Worm (Caenorhabditis elegans) whole organism, L2 larva: ENCODE results near the gene cki-1.
A peak's percentile ranks its signal among the peaks of the same experiment; 100 is the strongest.

Experiments
- C34F6.9 ChIP-seq: fragments of 150-350 bp; optimal IDR thresholded peaks from 2 replicates; lab custom pipeline; 2014; ENCODE audit warnings: missing biosample characterization, missing genetic modification characterization
- Y55F3AM.14 ChIP-seq: fragments of 200-800 bp; sonication (Bioruptor generic); optimal IDR thresholded peaks from 2 replicates; lab custom pipeline; 2018; ENCODE audit warnings: mild to moderate bottlenecking, missing genetic modification characterization, missing compliant biosample characterization
- ZK546.5 ChIP-seq: sonication (generic microtip); optimal IDR thresholded peaks from 2 replicates; lab custom pipeline; 2017; ENCODE audit warnings: missing biosample characterization, missing genetic modification characterization
- alr-1 ChIP-seq: fragments of 150-350 bp; optimal IDR thresholded peaks from 2 replicates; lab custom pipeline; 2014; ENCODE audit warnings: missing biosample characterization, missing genetic modification characterization
- aly-2 ChIP-seq: fragments of 150-350 bp; optimal IDR thresholded peaks from 2 replicates; lab custom pipeline; 2014; ENCODE audit warnings: missing biosample characterization, missing genetic modification characterization
- ama-1 ChIP-seq: fragments of 150-350 bp; optimal IDR thresholded peaks from 2 replicates; lab custom pipeline; 2018; ENCODE audit warnings: inconsistent platforms
- ceh-82 ChIP-seq: fragments of 150-350 bp; optimal IDR thresholded peaks from 2 replicates; lab custom pipeline; 2014; ENCODE audit warnings: missing biosample characterization, missing genetic modification characterization
- crh-2 ChIP-seq: sonication (generic microtip); optimal IDR thresholded peaks from 2 replicates; lab custom pipeline; 2017; ENCODE audit warnings: missing biosample characterization, missing genetic modification characterization
- dmd-4 ChIP-seq: sonication (generic microtip); optimal IDR thresholded peaks from 2 replicates; lab custom pipeline; 2017; ENCODE audit warnings: missing biosample characterization, missing genetic modification characterization
- egl-27 ChIP-seq: sonication (generic microtip); optimal IDR thresholded peaks from 3 replicates; lab custom pipeline; 2017; ENCODE audit warnings: missing biosample characterization, missing genetic modification reagents, missing genetic modification characterization
- elt-1 ChIP-seq: fragments of 150-350 bp; optimal IDR thresholded peaks from 2 replicates; lab custom pipeline; 2014; ENCODE audit warnings: missing biosample characterization, missing genetic modification characterization
- fos-1 ChIP-seq: fragments of 150-350 bp; optimal IDR thresholded peaks from 2 replicates; lab custom pipeline; 2014; ENCODE audit warnings: missing biosample characterization, missing genetic modification characterization
- gmeb-1 ChIP-seq: fragments of 150-350 bp; optimal IDR thresholded peaks from 2 replicates; lab custom pipeline; 2014; ENCODE audit warnings: missing biosample characterization, missing genetic modification characterization
- lin-11 ChIP-seq: fragments of 150-350 bp; sonication (generic microtip); optimal IDR thresholded peaks from 2 replicates; lab custom pipeline; 2014; ENCODE audit warnings: missing biosample characterization, missing genetic modification characterization, inconsistent platforms, mixed read lengths
- lin-13 ChIP-seq: fragments of 150-350 bp; optimal IDR thresholded peaks from 2 replicates; lab custom pipeline; 2014; ENCODE audit warnings: missing biosample characterization, missing genetic modification reagents, missing genetic modification characterization
- lsy-2 ChIP-seq, 2 experiments: fragments of 150-350 bp in 1 of 2; sonication (generic microtip) in 1 of 2; optimal IDR thresholded peaks; 2 replicates each; lab custom pipeline; 2014 to 2017; ENCODE audit warnings: missing biosample characterization in 2 of 2, missing genetic modification characterization in 2 of 2
- mab-5 ChIP-seq: fragments of 150-350 bp; optimal IDR thresholded peaks from 2 replicates; lab custom pipeline; 2014; ENCODE audit warnings: missing biosample characterization, missing genetic modification characterization
- mbf-1 ChIP-seq: sonication (generic microtip); optimal IDR thresholded peaks from 2 replicates; lab custom pipeline; 2017; ENCODE audit warnings: missing biosample characterization, missing genetic modification characterization
- mdl-1 ChIP-seq, 2 experiments: fragments of 150-350 bp in 1 of 2; sonication (generic microtip) in 1 of 2; optimal IDR thresholded peaks; 2 replicates each; lab custom pipeline; 2017; ENCODE audit warnings: missing biosample characterization in 2 of 2, missing genetic modification characterization in 2 of 2
- nhr-10 ChIP-seq: sonication (generic microtip); optimal IDR thresholded peaks from 2 replicates; lab custom pipeline; 2017; ENCODE audit warnings: missing biosample characterization, missing genetic modification characterization
- nhr-11 ChIP-seq: fragments of 150-350 bp; optimal IDR thresholded peaks from 2 replicates; lab custom pipeline; 2014; ENCODE audit warnings: missing biosample characterization, missing genetic modification characterization
- nhr-12 ChIP-seq: fragments of 150-350 bp; optimal IDR thresholded peaks from 2 replicates; lab custom pipeline; 2014; ENCODE audit warnings: missing biosample characterization, missing genetic modification characterization
- nhr-129 ChIP-seq: fragments of 150-350 bp; optimal IDR thresholded peaks from 2 replicates; lab custom pipeline; 2014; ENCODE audit warnings: missing biosample characterization, missing genetic modification characterization
- nhr-21 ChIP-seq: fragments of 150-350 bp; optimal IDR thresholded peaks from 2 replicates; lab custom pipeline; 2014; ENCODE audit warnings: missing biosample characterization, missing genetic modification characterization
- nhr-23 ChIP-seq: fragments of 150-350 bp; optimal IDR thresholded peaks from 2 replicates; lab custom pipeline; 2014; ENCODE audit warnings: missing biosample characterization, missing genetic modification reagents, missing genetic modification characterization
- nhr-25 ChIP-seq: fragments of 150-350 bp; sonication (generic microtip); optimal IDR thresholded peaks from 3 replicates; lab custom pipeline; 2014; ENCODE audit warnings: missing biosample characterization, missing genetic modification characterization
- nhr-6 ChIP-seq: fragments of 150-350 bp; optimal IDR thresholded peaks from 2 replicates; lab custom pipeline; 2014; ENCODE audit warnings: missing biosample characterization, missing genetic modification characterization
- nhr-77 ChIP-seq: fragments of 150-350 bp; optimal IDR thresholded peaks from 2 replicates; lab custom pipeline; 2014; ENCODE audit warnings: missing biosample characterization, missing genetic modification characterization
- peb-1 ChIP-seq: fragments of 150-350 bp; optimal IDR thresholded peaks from 2 replicates; lab custom pipeline; 2014; ENCODE audit warnings: missing biosample characterization, missing genetic modification characterization
- sem-4 ChIP-seq: fragments of 150-350 bp; optimal IDR thresholded peaks from 2 replicates; lab custom pipeline; 2014; ENCODE audit warnings: missing biosample characterization, missing genetic modification reagents, missing genetic modification characterization
- skn-1 ChIP-seq: sonication (generic microtip); optimal IDR thresholded peaks from 2 replicates; lab custom pipeline; 2017; ENCODE audit warnings: missing biosample characterization, missing genetic modification characterization
- sma-3 ChIP-seq: sonication (generic microtip); optimal IDR thresholded peaks from 2 replicates; lab custom pipeline; 2016; ENCODE audit warnings: missing genetic modification reagents, missing genetic modification characterization, missing compliant biosample characterization
- sma-9 ChIP-seq, 2 experiments: fragments of 150-350 bp in 1 of 2; sonication (generic microtip) in 1 of 2; optimal IDR thresholded peaks; 2 replicates each; lab custom pipeline; 2014 to 2016; ENCODE audit warnings: missing genetic modification characterization in 2 of 2, mild to moderate bottlenecking in 1 of 2, missing biosample characterization in 1 of 2, missing compliant biosample characterization in 1 of 2, missing genetic modification reagents in 1 of 2, moderate library complexity in 1 of 2
- unc-39 ChIP-seq: fragments of 150-350 bp; optimal IDR thresholded peaks from 2 replicates; lab custom pipeline; 2014; ENCODE audit warnings: missing biosample characterization, missing genetic modification characterization
- unc-55 ChIP-seq: fragments of 150-350 bp; sonication (generic microtip); optimal IDR thresholded peaks from 3 replicates; lab custom pipeline; 2014; ENCODE audit warnings: missing biosample characterization, missing genetic modification reagents, missing genetic modification characterization
- unc-62 ChIP-seq: fragments of 150-350 bp; optimal IDR thresholded peaks from 2 replicates; lab custom pipeline; 2014; ENCODE audit warnings: missing biosample characterization, missing genetic modification reagents, missing genetic modification characterization
- ztf-1 ChIP-seq: fragments of 200-800 bp; sonication (Bioruptor generic); conservative IDR thresholded peaks from 2 replicates; pipeline ENCODE4 v1.3.6; 2022; ENCODE audit warnings: missing genetic modification characterization, missing compliant biosample characterization
- ztf-11 ChIP-seq: sonication (generic microtip); optimal IDR thresholded peaks from 2 replicates; lab custom pipeline; 2017; ENCODE audit warnings: missing biosample characterization, missing genetic modification characterization
- ztf-4 ChIP-seq: fragments of 150-350 bp; optimal IDR thresholded peaks from 2 replicates; lab custom pipeline; 2014; ENCODE audit warnings: missing biosample characterization, missing genetic modification characterization

Gene cki-1

DNA sequence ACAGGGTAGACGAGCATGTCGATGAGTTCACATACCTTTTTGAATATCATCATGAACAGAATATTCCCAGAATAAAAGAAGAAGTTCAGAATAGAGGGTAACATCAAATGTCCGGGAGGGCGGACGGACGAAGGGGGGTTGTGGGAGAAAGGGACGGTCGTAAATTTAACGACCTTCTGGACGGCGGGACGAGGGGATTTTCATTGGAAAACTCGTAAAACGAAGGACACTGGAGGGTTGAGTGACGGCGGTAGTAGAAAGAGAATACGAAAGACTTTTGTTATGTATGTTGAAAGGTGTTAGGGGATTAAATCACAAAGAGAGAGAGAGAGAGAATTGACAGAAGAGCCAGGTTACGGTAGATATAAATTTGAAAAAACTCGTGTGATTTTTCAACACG, 39.5 kb downstream of the cki-1 start:
- no peak for TF ChIP-seq mbf-1 (tag; lab: Kevin White, UChicago)
- no peak for TF ChIP-seq ztf-11
- TF ChIP-seq nhr-77 (tag; lab: Kevin White, UChicago), result no peak
- no peak for TF ChIP-seq nhr-23 (tag; lab: Kevin White, UChicago)
- peak; percentile 50 for TF ChIP-seq sem-4 (tag; lab: Kevin White, UChicago)
- no peak for TF ChIP-seq nhr-129
- TF ChIP-seq nhr-21 (tag; lab: Kevin White, UChicago), result no peak
- TF ChIP-seq nhr-25 (tag; lab: Kevin White, UChicago), result peak; percentile 16
- TF ChIP-seq elt-1 (tag; lab: Kevin White, UChicago), result no peak
- no peak for TF ChIP-seq ZK546.5
- TF ChIP-seq, all 48 proteins: peak for 2

DNA sequence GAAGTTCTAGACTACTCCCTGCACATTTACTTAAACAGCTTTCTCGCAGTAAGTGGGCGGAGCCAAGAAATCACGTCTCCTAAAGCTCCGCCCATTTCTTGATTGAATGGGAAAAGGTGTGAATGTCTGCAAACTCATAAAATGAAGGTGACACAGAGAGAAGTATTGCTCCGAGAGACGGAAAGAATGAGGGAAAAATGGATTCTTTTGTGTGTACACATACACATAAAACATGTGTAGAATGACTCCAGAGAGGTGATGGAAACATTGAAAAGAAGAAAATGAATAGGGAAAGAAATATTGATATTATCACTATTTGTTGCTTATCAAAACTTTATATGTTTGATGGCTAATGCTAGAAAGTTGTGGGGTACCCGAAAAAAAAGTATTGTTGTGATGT, 40.4 kb downstream of the cki-1 start:
- TF ChIP-seq mdl-1 (tag; optimal IDR thresholded peaks at IDR 0.05; lab: Kevin White, UChicago) (no peak), lin-11 (tag; lab: Kevin White, UChicago) (no peak), C34F6.9 (tag; lab: Kevin White, UChicago) (peak; percentile 12), fos-1 (tag; lab: Kevin White, UChicago) (peak; percentile 41), peb-1 (no peak), gmeb-1 (tag; lab: Kevin White, UChicago) (no peak), crh-2 (tag; lab: Kevin White, UChicago) (no peak), nhr-11 (tag; lab: Kevin White, UChicago) (no peak), nhr-129 (peak; percentile 3)

DNA sequence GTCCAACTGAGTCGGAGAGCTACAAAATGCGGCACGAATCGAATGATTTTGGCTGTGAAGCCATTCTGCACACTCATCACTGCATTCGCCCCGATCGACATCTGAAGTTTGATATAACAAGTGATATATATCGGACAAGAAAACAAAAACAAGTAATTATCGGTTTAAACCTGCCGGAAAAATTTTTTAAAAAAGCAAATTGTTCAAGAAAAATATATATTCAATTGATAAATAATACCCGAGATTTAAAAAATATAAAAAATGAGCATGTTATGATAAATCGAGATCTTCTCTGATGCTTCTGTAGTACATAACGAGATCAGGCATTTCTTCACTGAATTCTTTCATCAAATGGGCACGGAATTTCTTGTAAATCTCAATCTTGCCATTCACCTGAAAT, 42.6 kb downstream of the cki-1 start, which contains the start of gene T09A5.5:
TSS of gene T09A5.5 (minus strand) at position 101 of the 400 bp plus-strand sequence.
- TF ChIP-seq unc-62 (GFP tag; lab: Kevin White, UChicago), result no peak
- TF ChIP-seq ztf-4 (tag; lab: Kevin White, UChicago), result no peak
- TF ChIP-seq lin-13 (GFP tag; lab: Kevin White, UChicago), result no peak
- TF ChIP-seq nhr-11 (tag; lab: Kevin White, UChicago), result no peak
- no peak for TF ChIP-seq sma-3 (GFP tag; lab: Kevin White, UChicago)
- TF ChIP-seq ceh-82 (tag; lab: Kevin White, UChicago), result no peak
- no peak for TF ChIP-seq unc-55 (GFP tag; lab: Kevin White, UChicago)
- no peak for TF ChIP-seq C34F6.9 (tag; lab: Kevin White, UChicago)
- TF ChIP-seq ZK546.5, result no peak
- TF ChIP-seq skn-1 (tag; lab: Kevin White, UChicago), result no peak
- TF ChIP-seq nhr-25 (tag; lab: Kevin White, UChicago), result no peak
- no peak for TF ChIP-seq mab-5 (tag; lab: Kevin White, UChicago)
- no peak for TF ChIP-seq ztf-11
- no peak for TF ChIP-seq nhr-12 (tag; lab: Kevin White, UChicago)
- no peak for TF ChIP-seq lsy-2 (tag; optimal IDR thresholded peaks at IDR 0.05; lab: Kevin White, UChicago)
- no peak for TF ChIP-seq crh-2 (tag; lab: Kevin White, UChicago)
- TF ChIP-seq unc-39 (tag; lab: Kevin White, UChicago), result no peak
- TF ChIP-seq alr-1 (tag; lab: Kevin White, UChicago), result no peak
- TF ChIP-seq Y55F3AM.14 (GFP tag; lab: Kevin White, UChicago), result no peak

DNA sequence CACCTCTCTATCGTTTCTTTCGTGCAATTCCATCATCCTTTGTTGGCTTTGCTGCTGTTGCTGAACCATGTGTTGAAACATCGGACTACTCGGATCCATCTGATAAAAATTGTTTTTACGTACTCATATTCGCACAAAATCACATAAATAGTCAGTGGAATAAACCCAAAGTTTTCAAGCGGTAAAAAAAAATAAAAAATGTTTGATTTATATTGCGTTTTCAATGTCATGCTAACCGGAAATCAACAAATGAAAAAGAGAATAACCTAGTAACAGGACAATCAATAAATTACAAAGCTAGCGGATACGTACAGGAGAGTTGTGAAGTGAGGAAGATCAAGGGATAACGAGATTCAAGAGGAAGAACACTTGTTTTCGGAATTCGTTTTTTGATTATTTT, 43.9 kb downstream of the cki-1 start, which contains the start of gene mdt-10:
TSS of gene mdt-10 (minus strand) at position 101 of the 400 bp plus-strand sequence.
- TF ChIP-seq gmeb-1 (tag; lab: Kevin White, UChicago), result no peak
- no peak for TF ChIP-seq nhr-10
- TF ChIP-seq lin-13 (GFP tag; lab: Kevin White, UChicago), result no peak
- no peak for TF ChIP-seq egl-27 (tag; lab: Kevin White, UChicago)
- TF ChIP-seq ztf-1 (GFP tag; lab: Robert Waterston, UW), result no peak
- TF ChIP-seq dmd-4 (tag; lab: Kevin White, UChicago), result no peak
- no peak for TF ChIP-seq mbf-1 (tag; lab: Kevin White, UChicago)
- TF ChIP-seq sma-9 (GFP tag; optimal IDR thresholded peaks at IDR 0.05; lab: Kevin White, UChicago), result no peak
- TF ChIP-seq sma-9 (tag; optimal IDR thresholded peaks at IDR 0.05; lab: Kevin White, UChicago), result no peak
- TF ChIP-seq ama-1 (lab: Kevin White, UChicago), result no peak
- TF ChIP-seq aly-2 (tag; lab: Kevin White, UChicago), result no peak
- no peak for TF ChIP-seq elt-1 (tag; lab: Kevin White, UChicago)
- TF ChIP-seq unc-62 (GFP tag; lab: Kevin White, UChicago), result no peak
- TF ChIP-seq alr-1 (tag; lab: Kevin White, UChicago), result no peak
- TF ChIP-seq ztf-11, result no peak
- no peak for TF ChIP-seq ZK546.5
- TF ChIP-seq unc-39 (tag; lab: Kevin White, UChicago), result no peak
- no peak for TF ChIP-seq nhr-77 (tag; lab: Kevin White, UChicago)
- no peak for TF ChIP-seq nhr-6 (tag; lab: Kevin White, UChicago)
